Worm (Caenorhabditis elegans) whole organism, L4/young adult: ENCODE measurements around the gene pqe-1.

Source experiments
- W03F9.2 ChIP-seq: fragments of 150-350 bp; optimal IDR thresholded peaks from 2 replicates; lab custom pipeline; 2014; ENCODE audit warnings: missing biosample characterization, missing genetic modification characterization
- dao-5 ChIP-seq: sonication (generic microtip); optimal IDR thresholded peaks from 2 replicates; lab custom pipeline; 2016; ENCODE audit warnings: missing genotype, missing genetic modification characterization, moderate library complexity, missing compliant biosample characterization
- him-1 ChIP-seq: sonication (generic microtip); optimal IDR thresholded peaks from 2 replicates; lab custom pipeline; 2016; ENCODE audit warnings: missing genotype, missing genetic modification reagents, missing genetic modification characterization, missing compliant biosample characterization

The pqe-1 gene

DNA sequence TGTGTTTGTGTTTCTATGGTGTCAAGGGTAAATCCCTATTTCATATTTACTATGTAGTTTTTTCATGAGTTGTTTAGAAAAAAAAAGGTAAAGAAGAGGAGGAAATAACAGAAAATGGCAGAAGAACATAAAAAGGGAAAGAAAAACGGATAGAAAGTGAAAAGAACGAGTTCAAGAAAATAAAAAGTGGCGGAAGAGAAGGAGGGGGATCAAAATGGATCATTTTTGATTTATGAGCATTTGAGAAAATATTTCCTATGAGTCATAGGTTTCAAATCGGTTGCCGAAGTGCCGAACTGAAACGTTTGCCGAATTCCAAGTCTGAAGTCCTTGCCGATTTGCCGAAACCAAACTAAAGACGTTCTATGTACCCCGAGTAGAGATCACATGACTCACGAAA, 27.7 kb downstream of the pqe-1 start:
- no peak for TF ChIP-seq dao-5
- no peak for TF ChIP-seq W03F9.2
- TF ChIP-seq him-1: no peak

DNA sequence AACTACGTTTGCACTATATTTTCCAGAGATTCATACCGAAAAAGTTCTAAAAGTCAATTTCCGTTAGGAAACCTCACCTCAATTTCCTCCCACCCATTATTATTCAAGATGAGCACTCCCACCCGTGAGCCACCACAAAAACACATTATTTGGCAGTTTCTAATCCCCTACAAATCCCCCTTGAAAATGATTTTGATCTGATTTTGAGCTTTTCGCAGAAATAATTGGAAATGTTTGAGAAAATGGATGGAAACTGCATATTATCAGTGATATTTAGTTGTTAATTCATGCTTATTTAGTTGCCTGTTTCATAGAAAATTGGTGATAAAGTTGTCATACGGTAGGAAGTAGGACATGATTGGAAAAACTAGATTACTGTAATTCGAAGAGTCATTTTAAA, 29.5 kb downstream of the pqe-1 start:
- TF ChIP-seq W03F9.2 (no peak), dao-5 (no peak), him-1 (no peak)

DNA sequence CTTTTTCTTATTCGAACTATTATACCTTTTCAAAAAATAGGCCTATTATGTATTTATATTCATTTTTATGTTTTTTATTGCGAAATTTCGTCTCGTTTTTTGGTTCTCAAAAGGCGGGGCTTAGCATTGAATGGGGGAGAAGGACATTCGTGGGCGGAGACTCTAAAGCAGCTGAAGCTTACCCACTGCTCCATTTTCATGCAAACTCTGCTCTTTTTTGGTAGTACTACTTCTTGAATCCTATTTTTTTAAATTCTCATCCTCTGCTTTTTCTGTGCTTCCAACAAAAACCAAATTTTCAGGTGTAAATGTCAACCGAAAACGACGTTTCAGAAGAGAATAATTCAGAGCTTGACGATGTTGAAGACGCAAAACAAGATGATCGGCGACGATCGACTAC, 30.3 kb downstream of the pqe-1 start, which contains the start of gene ZK121.2:
TSS of gene ZK121.2 (plus strand) at position 301 of the 400 bp plus-strand sequence.
- TF ChIP-seq him-1 (no peak), dao-5 (no peak), W03F9.2 (no peak)

DNA sequence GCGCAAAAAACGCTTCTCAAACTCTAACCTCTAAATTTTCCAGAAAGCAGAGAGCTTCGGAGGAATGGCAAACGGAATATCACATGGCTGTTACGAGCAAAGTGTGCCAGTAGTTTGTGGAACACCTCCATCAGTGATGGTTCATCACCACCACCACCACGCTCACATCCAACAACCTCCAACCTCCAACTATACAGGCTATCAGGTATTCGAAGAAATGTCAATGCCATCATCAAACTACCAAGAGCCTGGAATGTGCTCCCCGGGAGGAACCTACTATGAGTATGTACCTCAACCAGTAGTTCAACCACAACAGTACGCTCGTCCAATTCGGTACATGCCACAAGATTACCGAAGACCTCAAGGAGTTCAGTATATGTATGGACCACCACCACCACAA, 32.5 kb downstream of the pqe-1 start:
- no peak for TF ChIP-seq W03F9.2
- no peak for TF ChIP-seq dao-5
- no peak for TF ChIP-seq him-1

DNA sequence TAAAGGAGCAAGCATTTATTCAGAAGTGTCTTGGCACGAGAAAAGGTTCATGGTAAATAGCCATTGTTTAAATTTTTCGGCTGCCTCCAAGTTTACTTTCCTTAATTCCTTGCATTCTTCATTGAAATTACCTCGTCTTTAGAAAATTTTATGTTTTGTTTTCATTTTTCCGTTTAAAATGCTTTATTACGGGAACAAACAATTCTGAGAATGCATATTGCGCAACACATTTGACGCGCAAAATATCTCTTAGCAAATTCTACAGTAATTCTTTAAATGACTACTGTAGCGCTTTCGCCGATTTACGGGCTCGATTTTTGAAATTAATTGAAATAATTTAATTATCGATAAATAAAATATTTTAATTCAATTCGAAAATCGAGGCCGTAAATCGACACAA, 33.5 kb downstream of the pqe-1 start:
- TF ChIP-seq dao-5 (no peak), W03F9.2 (no peak), him-1 (no peak)

DNA sequence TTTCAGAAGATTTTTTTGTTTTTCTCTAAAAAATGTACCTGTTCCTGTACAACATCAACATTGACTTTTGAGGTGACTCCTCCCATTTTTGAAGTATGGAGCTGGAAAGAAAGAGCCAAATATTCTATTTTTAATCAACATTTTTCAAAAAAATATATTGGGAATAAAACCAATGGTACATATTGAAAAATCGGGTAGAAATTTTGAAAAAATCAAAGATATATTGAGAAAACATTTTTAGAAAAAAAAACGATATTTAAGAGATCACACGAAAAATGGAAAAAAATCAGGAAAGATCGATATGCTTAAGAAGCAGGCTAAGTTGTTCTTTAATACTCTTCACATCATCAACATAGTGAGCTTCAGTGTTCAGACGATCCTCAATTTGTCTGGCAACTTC, 35.0 kb downstream of the pqe-1 start, which contains the start of gene glrx-21:
TSS of gene glrx-21 (minus strand) at position 101 of the 400 bp plus-strand sequence.
- TF ChIP-seq dao-5: no peak
- TF ChIP-seq him-1: no peak
- TF ChIP-seq W03F9.2: no peak

DNA sequence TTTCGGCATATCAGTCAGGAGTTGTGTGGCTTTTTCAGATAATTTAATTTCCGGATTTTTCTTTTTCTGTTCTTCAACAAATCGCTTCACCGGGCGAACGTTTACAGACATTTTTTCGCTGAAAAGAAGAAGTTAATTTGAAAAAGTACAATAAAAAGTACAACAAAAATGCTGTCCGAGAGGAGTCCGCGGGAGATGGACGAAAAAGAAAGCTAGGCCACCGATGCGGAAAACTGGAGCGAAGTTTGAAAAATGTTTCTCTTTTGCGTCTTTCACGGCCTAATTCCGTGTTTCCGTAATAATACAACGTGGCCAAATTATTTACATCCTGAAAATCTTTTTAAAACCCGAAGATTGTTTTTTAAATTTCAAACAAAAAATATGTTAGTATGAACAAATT, 38.2 kb downstream of the pqe-1 start, which contains the start of gene thoc-5:
TSS of gene thoc-5 (minus strand) at position 152 of the 400 bp plus-strand sequence.
- no peak for TF ChIP-seq dao-5
- peak; percentile 18 for TF ChIP-seq him-1
- peak; percentile 70 for TF ChIP-seq W03F9.2

DNA sequence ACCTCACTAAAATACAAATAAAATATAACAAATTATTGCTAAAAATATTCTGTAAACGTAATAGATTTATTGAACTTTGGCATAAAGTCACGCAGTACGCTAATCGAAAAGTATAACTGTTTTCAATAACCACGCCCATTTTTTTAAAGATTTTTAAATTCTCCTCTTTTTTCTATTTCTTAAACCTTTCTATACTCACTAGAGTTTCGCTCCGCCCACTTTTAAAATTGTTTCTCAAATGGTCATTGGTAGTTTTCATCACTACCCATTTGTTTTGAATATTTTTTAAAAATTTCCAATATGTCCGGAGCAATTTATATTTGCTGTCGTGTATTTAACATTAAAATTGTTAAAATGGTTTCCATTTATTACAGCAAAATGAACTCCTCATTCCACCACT, 50.9 kb downstream of the pqe-1 start, which contains the start of gene Y32H12A.1:
TSS of gene Y32H12A.1 (plus strand) at position 301 of the 400 bp plus-strand sequence.
- TF ChIP-seq him-1 (no peak), dao-5 (no peak), W03F9.2 (no peak)

DNA sequence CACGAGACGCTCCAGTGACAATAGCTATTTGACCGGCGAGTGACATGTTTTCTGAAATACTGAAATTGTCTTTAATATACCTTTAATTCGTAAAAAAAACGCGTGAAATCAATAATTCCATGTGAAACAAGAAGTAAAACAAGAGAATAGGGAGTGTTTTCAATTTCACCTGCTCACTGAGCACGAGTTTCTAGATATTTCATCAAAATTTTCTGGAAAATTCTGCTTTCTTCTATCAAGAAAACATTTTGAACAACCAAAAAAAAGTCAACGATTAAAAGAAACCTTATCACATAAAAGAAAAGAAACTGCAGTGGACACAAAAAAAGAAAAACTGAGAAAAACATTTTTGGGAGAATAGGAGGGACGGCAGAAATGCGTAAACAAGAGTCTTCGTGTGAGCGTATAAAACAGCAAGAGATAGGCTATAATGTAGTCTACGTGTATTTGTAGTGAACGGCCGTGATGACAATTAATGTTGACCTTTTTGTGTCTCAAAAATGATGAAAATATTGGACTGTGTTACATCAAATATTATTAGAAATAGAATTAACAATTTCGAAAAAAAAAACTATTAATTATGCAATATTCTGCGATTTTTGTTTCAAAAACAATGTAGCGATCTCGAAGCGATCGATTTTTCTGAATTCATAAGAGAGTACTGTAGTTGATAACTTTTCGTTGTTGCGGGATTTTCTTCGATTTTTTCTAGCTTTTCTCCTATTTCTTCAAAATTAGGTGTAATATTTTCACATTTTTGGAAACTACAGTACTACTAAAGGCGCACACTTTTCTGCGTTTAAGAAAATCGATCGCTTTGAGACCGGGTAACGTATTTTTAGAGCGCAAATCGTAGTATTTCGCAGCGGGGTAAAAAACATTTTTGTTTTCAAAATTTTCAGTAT, 57.2 kb downstream of the pqe-1 start, which contains the start of gene dhs-9:
TSS of gene dhs-9 (minus strand) at position 51 of the 905 bp plus-strand sequence.
- TF ChIP-seq W03F9.2: peak; percentile 9
- no peak for TF ChIP-seq dao-5
